Fruit fly (Drosophila melanogaster) whole organism, pupa: Measurements from ENCODE around the gene CG3916.

Experiments used
- CG10348 ChIP-seq: fragments of 200-800 bp; sonication (Bioruptor generic); IDR thresholded peaks from 2 replicates; pipeline ENCODE4 v1.3.6; 2022; ENCODE audit warnings: missing biosample characterization, missing genetic modification characterization
- CG13204 ChIP-seq: fragments of 200-800 bp; sonication (Bioruptor generic); optimal IDR thresholded peaks from 2 replicates; lab custom pipeline; 2018; ENCODE audit warnings: missing biosample characterization, mild to moderate bottlenecking, missing genetic modification characterization, moderate library complexity
- CG17806 ChIP-seq: fragments of 200-800 bp; sonication (Bioruptor generic); optimal IDR thresholded peaks from 2 replicates; lab custom pipeline; 2018; ENCODE audit warnings: missing biosample characterization, mild to moderate bottlenecking, missing genetic modification characterization, moderate library complexity
- CG9948 ChIP-seq: fragments of 200-800 bp; sonication (Bioruptor generic); optimal IDR thresholded peaks from 2 replicates; lab custom pipeline; 2018; ENCODE audit warnings: missing biosample characterization, mild to moderate bottlenecking, missing genetic modification characterization, moderate library complexity
- EcR ChIP-seq: fragments of 200-800 bp; sonication (Bioruptor generic); optimal IDR thresholded peaks from 3 replicates; lab custom pipeline; 2019; ENCODE audit warnings: missing biosample characterization, missing genetic modification characterization, mild to moderate bottlenecking, moderate library complexity, missing genetic modification reagents
- Ets98B ChIP-seq: fragments of 200-800 bp; sonication (Bioruptor generic); IDR thresholded peaks from 2 replicates; pipeline ENCODE4 v1.3.6; 2022; ENCODE audit warnings: missing biosample characterization, missing genetic modification characterization
- Pif1A ChIP-seq: fragments of 200-800 bp; sonication (Bioruptor generic); optimal IDR thresholded peaks from 3 replicates; lab custom pipeline; 2016; ENCODE audit warnings: missing biosample characterization, missing genetic modification characterization
- Snoo ChIP-seq: fragments of 200-800 bp; sonication (Bioruptor generic); optimal IDR thresholded peaks from 3 replicates; lab custom pipeline; 2017; ENCODE audit warnings: missing biosample characterization, mild to moderate bottlenecking, missing genetic modification characterization, inconsistent platforms
- fd96Ca ChIP-seq: fragments of 200-800 bp; sonication (Bioruptor generic); IDR thresholded peaks from 3 replicates; pipeline ENCODE4 v1.3.6; 2022; ENCODE audit warnings: missing biosample characterization, missing genetic modification characterization

DNA sequence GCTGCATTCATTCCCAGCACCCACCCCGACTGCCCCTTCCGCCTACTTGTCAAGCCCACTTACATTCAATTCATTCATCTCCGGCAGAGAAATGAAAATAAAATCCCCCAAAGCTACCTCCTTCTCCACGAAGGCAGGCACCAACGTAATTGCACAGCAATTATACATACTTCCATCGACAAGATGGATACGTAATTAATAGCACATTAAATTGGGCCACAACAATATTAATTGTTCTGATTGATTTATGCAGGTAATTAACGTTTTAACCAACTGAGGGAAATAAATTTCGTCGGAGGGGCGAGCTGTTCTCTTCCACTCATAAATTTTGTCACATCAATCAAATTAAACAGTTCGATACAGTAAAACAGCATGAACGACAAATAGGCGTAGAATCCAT, 31.6 kb upstream of the CG3916 start, which contains the start of gene Adk1:
- TF ChIP-seq Pif1A (no peak), fd96Ca (GFP tag; lab: Robert Waterston, UW) (no peak), Ets98B (GFP tag; lab: Robert Waterston, UW) (no peak), Snoo (tag; lab: Kevin White, UChicago) (no peak), CG13204 (GFP tag; lab: Kevin White, UChicago) (no peak), EcR (no peak), CG9948 (tag; lab: Kevin White, UChicago) (no peak), CG17806 (tag; lab: Kevin White, UChicago) (no peak), CG10348 (no peak)
